Fruit fly (Drosophila melanogaster) whole organism, embryonic: Measurements from ENCODE around the gene IscU.

Source experiments
- Asciz ChIP-seq: fragments of 200-800 bp; sonication (Bioruptor generic); optimal IDR thresholded peaks from 2 replicates; lab custom pipeline; 2017; ENCODE audit warnings: missing biosample characterization, mild to moderate bottlenecking, missing genetic modification characterization, missing genetic modification reagents
- CG1024 ChIP-seq: fragments of 200-800 bp; sonication (Bioruptor generic); IDR thresholded peaks from 2 replicates; pipeline ENCODE4 v1.3.6; 2022; ENCODE audit warnings: missing biosample characterization, missing genetic modification characterization
- CG10321 ChIP-seq: fragments of 200-800 bp; sonication (Bioruptor generic); IDR thresholded peaks from 2 replicates; pipeline ENCODE4 v1.3.6; 2022; ENCODE audit warnings: missing biosample characterization, missing genetic modification characterization
- CG10654 ChIP-seq: fragments of 200-800 bp; sonication (Bioruptor generic); optimal IDR thresholded peaks from 2 replicates; lab custom pipeline; 2016; ENCODE audit warnings: missing biosample characterization, missing genetic modification characterization
- CG10959 ChIP-seq: fragments of 200-800 bp; sonication (Bioruptor generic); IDR thresholded peaks from 2 replicates; pipeline ENCODE4 v1.3.6; 2022; ENCODE audit warnings: missing biosample characterization, missing genetic modification characterization
- CG12219 ChIP-seq: fragments of 200-800 bp; sonication (Bioruptor generic); optimal IDR thresholded peaks from 3 replicates; lab custom pipeline; 2018; ENCODE audit warnings: missing biosample characterization, mild to moderate bottlenecking, missing genetic modification characterization
- CG12391 ChIP-seq: fragments of 200-800 bp; sonication (Bioruptor generic); optimal IDR thresholded peaks from 3 replicates; lab custom pipeline; 2018; ENCODE audit warnings: missing biosample characterization, mild to moderate bottlenecking, missing genetic modification characterization, moderate library complexity
- CG13894 ChIP-seq: fragments of 200-800 bp; sonication (Bioruptor generic); optimal IDR thresholded peaks from 3 replicates; lab custom pipeline; 2018; ENCODE audit warnings: missing biosample characterization, mild to moderate bottlenecking, missing genetic modification characterization, moderate library complexity
- CG14710 ChIP-seq: fragments of 200-800 bp; sonication (Bioruptor generic); optimal IDR thresholded peaks from 3 replicates; lab custom pipeline; 2019; ENCODE audit warnings: missing biosample characterization, mild to moderate bottlenecking, missing genetic modification characterization, moderate library complexity
- CG15269 ChIP-seq: fragments of 200-800 bp; sonication (Bioruptor generic); optimal IDR thresholded peaks from 2 replicates; lab custom pipeline; 2018; ENCODE audit warnings: missing biosample characterization, mild to moderate bottlenecking, missing genetic modification characterization, moderate library complexity
- CG16815 ChIP-seq: fragments of 200-800 bp; sonication (Bioruptor generic); optimal IDR thresholded peaks from 3 replicates; lab custom pipeline; 2017; ENCODE audit warnings: missing biosample characterization, mild to moderate bottlenecking, missing genetic modification characterization
- CG16863 ChIP-seq: fragments of 200-800 bp; sonication (Bioruptor generic); optimal IDR thresholded peaks from 3 replicates; lab custom pipeline; 2016; ENCODE audit warnings: missing biosample characterization, missing genetic modification characterization
- CG17361 ChIP-seq: fragments of 200-800 bp; sonication (Bioruptor generic); IDR thresholded peaks from 3 replicates; pipeline ENCODE4 v1.3.6; 2022; ENCODE audit warnings: missing biosample characterization, missing genetic modification characterization
- CG2116 ChIP-seq: fragments of 200-800 bp; sonication (Bioruptor generic); optimal IDR thresholded peaks from 3 replicates; lab custom pipeline; 2018; ENCODE audit warnings: missing biosample characterization, mild to moderate bottlenecking, missing genetic modification characterization
- CG2889 ChIP-seq: fragments of 200-800 bp; sonication (Bioruptor generic); IDR thresholded peaks from 3 replicates; pipeline ENCODE4 v1.3.6; 2022; ENCODE audit warnings: missing biosample characterization, missing genetic modification characterization
- CG32532 ChIP-seq: fragments of 200-800 bp; sonication (Bioruptor generic); IDR thresholded peaks from 2 replicates; pipeline ENCODE4 v1.3.6; 2022; ENCODE audit warnings: missing biosample characterization, missing genetic modification characterization
- CG3407 ChIP-seq: fragments of 200-800 bp; sonication (Bioruptor generic); optimal IDR thresholded peaks from 2 replicates; lab custom pipeline; 2018; ENCODE audit warnings: missing biosample characterization, mild to moderate bottlenecking, missing genetic modification characterization
- CG42726 ChIP-seq: fragments of 200-800 bp; sonication (Bioruptor generic); IDR thresholded peaks from 2 replicates; pipeline ENCODE4 v1.3.6; 2022; ENCODE audit warnings: missing biosample characterization, missing genetic modification characterization; ENCODE audit not compliant: partially characterized antibody
- CG4360 ChIP-seq: fragments of 200-800 bp; sonication (Bioruptor generic); IDR thresholded peaks from 2 replicates; pipeline ENCODE4 v1.3.6; 2022; ENCODE audit warnings: missing biosample characterization, missing genetic modification characterization
- CG4820 ChIP-seq: fragments of 200-800 bp; sonication (Bioruptor generic); optimal IDR thresholded peaks from 3 replicates; lab custom pipeline; 2016; ENCODE audit warnings: missing biosample characterization, missing genetic modification characterization
- CG5180 ChIP-seq: fragments of 200-800 bp; sonication (Bioruptor generic); optimal IDR thresholded peaks from 3 replicates; lab custom pipeline; 2017; ENCODE audit warnings: missing biosample characterization, missing genetic modification characterization, mild to moderate bottlenecking, moderate library complexity, missing genetic modification reagents
- CG5953 ChIP-seq: fragments of 200-800 bp; sonication (Bioruptor generic); IDR thresholded peaks from 2 replicates; pipeline ENCODE4 v1.3.6; 2022; ENCODE audit warnings: missing biosample characterization, missing genetic modification characterization
- CG6654 ChIP-seq: fragments of 200-800 bp; sonication (Bioruptor generic); optimal IDR thresholded peaks from 2 replicates; lab custom pipeline; 2017; ENCODE audit warnings: missing biosample characterization, mild to moderate bottlenecking, missing genetic modification characterization
- CG7556 ChIP-seq: fragments of 200-800 bp; sonication (Bioruptor generic); optimal IDR thresholded peaks from 2 replicates; lab custom pipeline; 2017; ENCODE audit warnings: missing biosample characterization, mild to moderate bottlenecking, missing genetic modification characterization
- Dip3 ChIP-seq: fragments of 200-800 bp; sonication (Bioruptor generic); optimal IDR thresholded peaks from 3 replicates; lab custom pipeline; 2016; ENCODE audit warnings: missing biosample characterization, missing genetic modification characterization
- E2f2 ChIP-seq: fragments of 200-800 bp; sonication (Bioruptor generic); IDR thresholded peaks from 2 replicates; pipeline ENCODE4 v1.3.6; 2022; ENCODE audit warnings: missing biosample characterization, missing genetic modification characterization
- Gsc ChIP-seq: fragments of 200-800 bp; sonication (Bioruptor generic); IDR thresholded peaks from 2 replicates; pipeline ENCODE4 v1.3.6; 2022; ENCODE audit warnings: missing biosample characterization, missing genetic modification characterization
- H2.0 ChIP-seq: fragments of 200-800 bp; sonication (Bioruptor generic); IDR thresholded peaks from 2 replicates; pipeline ENCODE4 v1.3.6; 2022; ENCODE audit warnings: missing biosample characterization, missing genetic modification characterization
- Lim3 ChIP-seq: fragments of 200-800 bp; sonication (Bioruptor generic); IDR thresholded peaks from 2 replicates; pipeline ENCODE4 v1.3.6; 2022; ENCODE audit warnings: missing biosample characterization, missing genetic modification characterization
- Neu2 ChIP-seq: fragments of 200-800 bp; sonication (Bioruptor generic); optimal IDR thresholded peaks from 3 replicates; lab custom pipeline; 2016; ENCODE audit warnings: missing biosample characterization, missing genetic modification characterization, borderline replicate concordance
- Nf-YA ChIP-seq: fragments of 200-800 bp; sonication (Bioruptor generic); IDR thresholded peaks from 2 replicates; pipeline ENCODE4 v1.3.6; 2022; ENCODE audit warnings: missing biosample characterization, missing genetic modification characterization
- Optix ChIP-seq: fragments of 200-800 bp; sonication (Bioruptor generic); IDR thresholded peaks from 3 replicates; pipeline ENCODE4 v1.3.6; 2022; ENCODE audit warnings: missing biosample characterization, missing genetic modification characterization
- Pdp1 ChIP-seq, 2 experiments: fragments of 200-800 bp; sonication (Bioruptor generic); optimal IDR thresholded peaks; 3 replicates each; lab custom pipeline; 2016; ENCODE audit warnings: missing biosample characterization in 2 of 2, missing genetic modification characterization in 2 of 2, mild to moderate bottlenecking in 1 of 2, moderate library complexity in 1 of 2
- Ssrp ChIP-seq: fragments of 200-800 bp; sonication (Bioruptor generic); optimal IDR thresholded peaks from 2 replicates; lab custom pipeline; 2018; ENCODE audit warnings: missing biosample characterization, mild to moderate bottlenecking, missing genetic modification characterization, moderate library complexity
- Xrp1 ChIP-seq: fragments of 200-800 bp; sonication (Bioruptor generic); IDR thresholded peaks from 2 replicates; pipeline ENCODE4 v1.3.6; 2022; ENCODE audit warnings: missing biosample characterization, missing genetic modification characterization
- ap ChIP-seq: fragments of 200-800 bp; sonication (Bioruptor generic); IDR thresholded peaks from 2 replicates; pipeline ENCODE4 v1.3.6; 2022; ENCODE audit warnings: missing biosample characterization, missing genetic modification characterization
- bbx ChIP-seq: fragments of 200-800 bp; sonication (Bioruptor generic); IDR thresholded peaks from 2 replicates; pipeline ENCODE4 v1.3.6; 2022; ENCODE audit warnings: missing biosample characterization, missing genetic modification characterization; ENCODE audit not compliant: partially characterized antibody
- dysf ChIP-seq: fragments of 200-800 bp; sonication (Bioruptor generic); IDR thresholded peaks from 3 replicates; pipeline ENCODE4 v1.3.6; 2022; ENCODE audit warnings: missing biosample characterization, missing genetic modification characterization
- emc ChIP-seq: fragments of 200-800 bp; sonication (Bioruptor generic); optimal IDR thresholded peaks from 2 replicates; lab custom pipeline; 2016; ENCODE audit warnings: missing biosample characterization, missing genetic modification characterization
- eyg ChIP-seq: fragments of 200-800 bp; sonication (Bioruptor generic); optimal IDR thresholded peaks from 3 replicates; lab custom pipeline; 2016; ENCODE audit warnings: missing biosample characterization, missing genetic modification characterization
- ken ChIP-seq: fragments of 200-800 bp; sonication (Bioruptor generic); IDR thresholded peaks from 3 replicates; pipeline ENCODE4 v1.3.6; 2022; ENCODE audit warnings: missing biosample characterization, missing genetic modification characterization
- lab ChIP-seq: fragments of 200-800 bp; sonication (Bioruptor generic); optimal IDR thresholded peaks from 3 replicates; lab custom pipeline; 2017; ENCODE audit warnings: missing biosample characterization, missing genetic modification characterization, mild to moderate bottlenecking, moderate library complexity, missing genetic modification reagents
- lola ChIP-seq, 3 experiments: fragments of >200 bp in 2 of 3; fragments of 200-800 bp in 1 of 3; sonication (Bioruptor generic) in 1 of 3; optimal IDR thresholded peaks; 2 replicates each; lab custom pipeline; 2017 to 2019; ENCODE audit warnings: missing biosample characterization in 3 of 3, missing genetic modification characterization in 3 of 3, mild to moderate bottlenecking in 1 of 3, moderate library complexity in 1 of 3
- ro ChIP-seq: fragments of 200-800 bp; sonication (Bioruptor generic); IDR thresholded peaks from 2 replicates; pipeline ENCODE4 v1.3.6; 2022; ENCODE audit warnings: missing biosample characterization, missing genetic modification characterization
- slp2 ChIP-seq: fragments of 200-800 bp; sonication (Bioruptor generic); optimal IDR thresholded peaks from 2 replicates; lab custom pipeline; 2016; ENCODE audit warnings: missing biosample characterization, missing genetic modification characterization
- sr ChIP-seq: fragments of 200-800 bp; sonication (Bioruptor generic); IDR thresholded peaks from 3 replicates; pipeline ENCODE4 v1.3.6; 2022; ENCODE audit warnings: missing biosample characterization, missing genetic modification characterization
- tio ChIP-seq: fragments of 200-800 bp; sonication (Bioruptor generic); optimal IDR thresholded peaks from 2 replicates; lab custom pipeline; 2017; ENCODE audit warnings: missing biosample characterization, missing genetic modification characterization, inconsistent platforms
- tll ChIP-seq, 2 experiments: fragments of 200-800 bp in 1 of 2; fragments of >200 bp in 1 of 2; sonication (Bioruptor generic) in 1 of 2; optimal IDR thresholded peaks; 2 replicates each; lab custom pipeline; 2017 to 2019; ENCODE audit warnings: missing biosample characterization in 2 of 2, missing genetic modification characterization in 2 of 2, mild to moderate bottlenecking in 1 of 2, moderate library complexity in 1 of 2
- trh ChIP-seq: fragments of 200-800 bp; sonication (Bioruptor generic); optimal IDR thresholded peaks from 2 replicates; lab custom pipeline; 2016; ENCODE audit warnings: missing biosample characterization, missing genetic modification characterization

The IscU gene

DNA sequence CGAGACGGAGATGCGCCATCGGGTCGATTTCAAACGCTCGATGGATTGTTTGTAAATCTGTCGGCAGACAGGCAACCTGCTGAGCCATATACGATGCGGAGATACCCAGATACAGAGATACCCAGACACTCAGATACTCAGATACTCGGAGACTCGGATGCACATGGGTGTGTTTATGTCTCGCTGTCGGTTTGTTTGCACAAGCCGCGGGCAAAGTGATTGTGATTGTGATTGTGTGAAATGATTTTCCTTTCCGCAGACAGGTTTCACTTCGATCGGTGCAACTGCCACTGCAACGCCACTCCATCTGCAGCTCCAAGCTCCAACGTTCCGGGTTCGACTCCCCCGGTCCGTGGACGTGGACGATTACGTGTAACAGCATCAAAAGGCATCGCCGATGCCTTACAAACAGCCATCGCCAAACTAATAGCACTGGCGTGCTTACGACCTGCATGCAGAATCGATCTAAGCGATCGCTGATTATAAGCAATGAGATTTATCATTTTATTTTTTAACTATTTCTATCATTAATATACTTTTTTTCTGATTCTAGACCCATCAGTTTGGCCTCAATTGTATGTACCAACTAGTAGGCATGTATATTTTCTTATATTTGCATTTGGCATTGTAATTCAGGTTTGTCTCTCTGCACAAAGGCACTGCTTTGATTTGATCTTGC, 35.1 kb downstream of the IscU start (continued):
- TF ChIP-seq CG16863 (GFP tag; lab: Kevin White, UChicago) (no peak), trh (GFP tag; lab: Kevin White, UChicago) (no peak), Neu2 (GFP tag; lab: Kevin White, UChicago) (no peak), lola (GFP tag; optimal IDR thresholded peaks at IDR 0.05; lab: Kevin White, UChicago) (peak in 1 of 3 experiments; percentile 7), Asciz (GFP tag; lab: Kevin White, UChicago) (peak; percentile 40), Lim3 (GFP tag; lab: Robert Waterston, UW) (no peak), Gsc (GFP tag; lab: Robert Waterston, UW) (no peak), ro (GFP tag; lab: Robert Waterston, UW) (no peak), Xrp1 (peak; percentile 62), CG2889 (GFP tag; lab: Robert Waterston, UW) (peak; percentile 15; the same call in 1 of the 3 replicates), ken (GFP tag; lab: Robert Waterston, UW) (peak; percentile 54; the same call in 2 of the 3 replicates), lab (GFP tag; lab: Kevin White, UChicago) (peak; percentile 40), CG15269 (tag; lab: Kevin White, UChicago) (peak; percentile 52), CG10654 (peak; percentile 29), CG5180 (GFP tag; lab: Kevin White, UChicago) (peak; percentile 30), sr (GFP tag; lab: Robert Waterston, UW) (peak; percentile 73; the same call in 2 of the 3 replicates), dysf (peak; percentile 75), CG4360 (GFP tag; lab: Robert Waterston, UW) (peak; percentile 55; the same call in 1 of the 2 replicates), CG16815 (GFP tag; lab: Kevin White, UChicago) (no peak), slp2 (GFP tag; lab: Kevin White, UChicago) (peak; percentile 5), E2f2 (GFP tag; lab: Robert Waterston, UW) (0 out of 2 replicates have a peak, but pooled peaks have one; percentile 20), CG12391 (tag; lab: Kevin White, UChicago) (peak; percentile 43), CG13894 (no peak), Optix (GFP tag; lab: Robert Waterston, UW) (peak; percentile 59; the same call in 1 of the 3 replicates), CG12219 (GFP tag; lab: Kevin White, UChicago) (peak; percentile 30), CG10321 (no peak), CG17361 (GFP tag; lab: Robert Waterston, UW) (peak; percentile 46; the same call in 1 of the 3 replicates), Pdp1 (GFP tag; optimal IDR thresholded peaks at IDR 0.05; lab: Kevin White, UChicago) (peak; percentile 14 to 50), CG2116 (GFP tag; lab: Kevin White, UChicago) (no peak), CG10959 (GFP tag; lab: Robert Waterston, UW) (peak; percentile 22; the same call in 1 of the 2 replicates), CG32532 (GFP tag; lab: Robert Waterston, UW) (peak; percentile 55; the same call in 1 of the 2 replicates), CG3407 (GFP tag; lab: Kevin White, UChicago) (peak; percentile 11), bbx (GFP tag; lab: Robert Waterston, UW) (no peak), CG42726 (GFP tag; lab: Robert Waterston, UW) (no peak), CG1024 (GFP tag; lab: Robert Waterston, UW) (peak; percentile 30; the same call in 1 of the 2 replicates), Dip3 (GFP tag; lab: Kevin White, UChicago) (no peak), CG5953 (GFP tag; lab: Robert Waterston, UW) (peak; percentile 70), CG14710 (tag; lab: Kevin White, UChicago) (peak; percentile 14), tio (peak; percentile 30), eyg (GFP tag; lab: Kevin White, UChicago) (no peak), CG7556 (peak; percentile 37), Nf-YA (GFP tag; lab: Robert Waterston, UW) (peak; percentile 55; the same call in 1 of the 2 replicates), ap (GFP tag; lab: Robert Waterston, UW) (peak; percentile 56; the same call in 1 of the 2 replicates), CG6654 (no peak), H2.0 (GFP tag; lab: Robert Waterston, UW) (peak; percentile 72), Ssrp (tag; lab: Kevin White, UChicago) (peak; percentile 51), CG4820 (GFP tag; lab: Kevin White, UChicago) (peak; percentile 31), emc (GFP tag; lab: Kevin White, UChicago) (no peak), tll (GFP tag; optimal IDR thresholded peaks at IDR 0.05; lab: Kevin White, UChicago) (no peak)
